Worm (Caenorhabditis elegans) whole organism, L1 larva: ENCODE data around the gene oat-1.

ENCODE experiments used
- C04F5.9 ChIP-seq: sonication (generic microtip); optimal IDR thresholded peaks from 2 replicates; lab custom pipeline; 2016; ENCODE audit warnings: missing genetic modification characterization, missing compliant biosample characterization
- Y116A8C.19 ChIP-seq: sonication (generic microtip); optimal IDR thresholded peaks from 2 replicates; lab custom pipeline; 2016; ENCODE audit warnings: missing compliant biosample characterization, missing genetic modification characterization, borderline replicate concordance
- aha-1 ChIP-seq: fragments of 150-350 bp; optimal IDR thresholded peaks from 2 replicates; lab custom pipeline; 2014; ENCODE audit warnings: missing biosample characterization, missing genetic modification characterization
- alr-1 ChIP-seq: fragments of 200-800 bp; sonication (Bioruptor generic); optimal IDR thresholded peaks from 2 replicates; lab custom pipeline; 2018; ENCODE audit warnings: borderline replicate concordance, mild to moderate bottlenecking, missing genetic modification characterization, missing compliant biosample characterization
- aly-2 ChIP-seq: fragments of 150-350 bp; optimal IDR thresholded peaks from 2 replicates; lab custom pipeline; 2014; ENCODE audit warnings: missing biosample characterization, missing genetic modification characterization
- ama-1 ChIP-seq: fragments of 150-350 bp; optimal IDR thresholded peaks from 2 replicates; lab custom pipeline; 2014
- blmp-1 ChIP-seq: fragments of 150-350 bp; optimal IDR thresholded peaks from 2 replicates; lab custom pipeline; 2014; ENCODE audit warnings: missing biosample characterization, missing genetic modification characterization
- ceh-63 ChIP-seq: fragments of 200-800 bp; sonication (Bioruptor generic); optimal IDR thresholded peaks from 2 replicates; lab custom pipeline; 2018; ENCODE audit warnings: mild to moderate bottlenecking, missing genetic modification characterization, missing compliant biosample characterization
- ceh-90 ChIP-seq: sonication (generic microtip); optimal IDR thresholded peaks from 2 replicates; lab custom pipeline; 2016; ENCODE audit warnings: missing genetic modification characterization, missing compliant biosample characterization
- ces-1 ChIP-seq: fragments of 150-350 bp; optimal IDR thresholded peaks from 2 replicates; lab custom pipeline; 2014; ENCODE audit warnings: missing biosample characterization, missing genetic modification reagents, missing genetic modification characterization
- efl-1 ChIP-seq, 4 experiments: fragments of 150-350 bp; optimal IDR thresholded peaks in 3 of 4; peaks in 1 of 4; 1 replicate in 1 of 4; 2 replicates in 3 of 4; lab custom pipeline; 2014; ENCODE audit warnings: missing biosample characterization in 2 of 4, missing genetic modification characterization in 2 of 4, missing genetic modification reagents in 2 of 4
- efl-3 ChIP-seq: fragments of 200-800 bp; sonication (Bioruptor generic); optimal IDR thresholded peaks from 2 replicates; lab custom pipeline; 2018; ENCODE audit warnings: mild to moderate bottlenecking, missing genetic modification characterization, missing compliant biosample characterization
- egl-27 ChIP-seq, 2 experiments: fragments of 150-350 bp in 1 of 2; sonication (generic microtip); optimal IDR thresholded peaks; 3 replicates each; lab custom pipeline; 2017 to 2018; ENCODE audit warnings: missing biosample characterization in 2 of 2, missing genetic modification characterization in 2 of 2, missing genetic modification reagents in 2 of 2
- elt-2 ChIP-seq: sonication (generic microtip); optimal IDR thresholded peaks from 2 replicates; lab custom pipeline; 2016; ENCODE audit warnings: missing genetic modification characterization, mild to moderate bottlenecking, inconsistent platforms, missing compliant biosample characterization, missing genetic modification reagents
- elt-3 ChIP-seq, 6 experiments: fragments of 150-350 bp in 1 of 6; sonication (generic microtip); optimal IDR thresholded peaks; 2 replicates each; lab custom pipeline; 2017 to 2018; ENCODE audit warnings: missing biosample characterization in 6 of 6, missing genetic modification characterization in 6 of 6, inconsistent platforms in 1 of 6
- grh-1 ChIP-seq: fragments of 200-800 bp; sonication (Bioruptor generic); IDR thresholded peaks from 2 replicates; pipeline ENCODE4 v1.3.6; 2022; ENCODE audit warnings: missing genetic modification reagents, missing genetic modification characterization, missing compliant biosample characterization
- hlh-17 ChIP-seq: fragments of 200-800 bp; sonication (Bioruptor generic); optimal IDR thresholded peaks from 2 replicates; lab custom pipeline; 2018; ENCODE audit warnings: missing genetic modification characterization, mild to moderate bottlenecking, missing compliant biosample characterization, moderate library complexity, borderline replicate concordance
- hlh-4 ChIP-seq: sonication (generic microtip); optimal IDR thresholded peaks from 2 replicates; lab custom pipeline; 2016; ENCODE audit warnings: mild to moderate bottlenecking, missing genetic modification characterization, missing compliant biosample characterization
- irx-1 ChIP-seq: sonication (generic microtip); optimal IDR thresholded peaks from 2 replicates; lab custom pipeline; 2016; ENCODE audit warnings: missing genetic modification characterization, missing compliant biosample characterization
- jun-1 ChIP-seq: fragments of 150-350 bp; optimal IDR thresholded peaks from 2 replicates; lab custom pipeline; 2014; ENCODE audit warnings: missing biosample characterization, missing genetic modification reagents, missing genetic modification characterization
- lin-14 ChIP-seq: fragments of 200-800 bp; sonication (Bioruptor generic); optimal IDR thresholded peaks from 2 replicates; lab custom pipeline; 2018; ENCODE audit warnings: mild to moderate bottlenecking, missing genetic modification characterization, moderate library complexity, missing compliant biosample characterization
- lin-15B ChIP-seq: fragments of 150-350 bp; sonication (generic microtip); optimal IDR thresholded peaks from 3 replicates; lab custom pipeline; 2014; ENCODE audit warnings: missing biosample characterization, missing genetic modification characterization
- lin-35 ChIP-seq, 2 experiments: fragments of 150-350 bp; optimal IDR thresholded peaks; 2 replicates each; lab custom pipeline; 2014; ENCODE audit warnings: missing biosample characterization in 2 of 2, missing genetic modification characterization in 2 of 2, missing genetic modification reagents in 2 of 2
- lin-39 ChIP-seq: fragments of 150-350 bp; optimal IDR thresholded peaks from 2 replicates; lab custom pipeline; 2014; ENCODE audit warnings: missing biosample characterization, missing genetic modification reagents, missing genetic modification characterization
- mab-9 ChIP-seq: fragments of 200-800 bp; sonication (Bioruptor generic); IDR thresholded peaks from 2 replicates; pipeline ENCODE4 v1.3.6; 2022; ENCODE audit warnings: missing genetic modification reagents, missing genetic modification characterization, missing compliant biosample characterization
- mdl-1 ChIP-seq, 2 experiments: fragments of 150-350 bp; optimal IDR thresholded peaks; 2 replicates each; lab custom pipeline; 2014 to 2017; ENCODE audit warnings: missing biosample characterization in 2 of 2, missing genetic modification characterization in 2 of 2, inconsistent platforms in 1 of 2
- mef-2 ChIP-seq: fragments of 150-350 bp; optimal IDR thresholded peaks from 2 replicates; lab custom pipeline; 2014; ENCODE audit warnings: missing biosample characterization, missing genetic modification characterization
- mep-1 ChIP-seq: fragments of 150-350 bp; optimal IDR thresholded peaks from 2 replicates; lab custom pipeline; 2014; ENCODE audit warnings: missing biosample characterization, missing genetic modification characterization
- nhr-11 ChIP-seq: fragments of 150-350 bp; optimal IDR thresholded peaks from 2 replicates; lab custom pipeline; 2014; ENCODE audit warnings: missing biosample characterization, missing genetic modification characterization
- nhr-20 ChIP-seq: sonication (generic microtip); optimal IDR thresholded peaks from 2 replicates; lab custom pipeline; 2016; ENCODE audit warnings: mild to moderate bottlenecking, missing genetic modification characterization, missing compliant biosample characterization
- nhr-237 ChIP-seq: fragments of 150-350 bp; optimal IDR thresholded peaks from 2 replicates; lab custom pipeline; 2014; ENCODE audit warnings: missing biosample characterization, missing genetic modification characterization
- nhr-28 ChIP-seq: fragments of 150-350 bp; optimal IDR thresholded peaks from 2 replicates; lab custom pipeline; 2014; ENCODE audit warnings: missing biosample characterization, missing genetic modification characterization
- nhr-76 ChIP-seq: sonication (generic microtip); optimal IDR thresholded peaks from 2 replicates; lab custom pipeline; 2017; ENCODE audit warnings: missing biosample characterization, missing genetic modification characterization
- nhr-77 ChIP-seq: fragments of 150-350 bp; optimal IDR thresholded peaks from 2 replicates; lab custom pipeline; 2014; ENCODE audit warnings: missing biosample characterization, missing genetic modification characterization
- nhr-85 ChIP-seq: sonication (generic microtip); peaks from one replicate; lab custom pipeline; 2016; ENCODE audit warnings: missing genetic modification characterization, inconsistent platforms, missing compliant biosample characterization
- pag-3 ChIP-seq: sonication (generic microtip); optimal IDR thresholded peaks from 2 replicates; lab custom pipeline; 2017; ENCODE audit warnings: missing genetic modification characterization, mild to moderate bottlenecking, missing compliant biosample characterization, antibody characterized with exemption, borderline replicate concordance; ENCODE audit not compliant: insufficient read depth
- rnt-1 ChIP-seq: sonication (generic microtip); optimal IDR thresholded peaks from 2 replicates; lab custom pipeline; 2016; ENCODE audit warnings: mild to moderate bottlenecking, missing genetic modification characterization, moderate library complexity, missing compliant biosample characterization
- sox-4 ChIP-seq: sonication (generic microtip); optimal IDR thresholded peaks from 2 replicates; lab custom pipeline; 2016; ENCODE audit warnings: missing genetic modification characterization, missing compliant biosample characterization
- sptf-1 ChIP-seq: fragments of 150-350 bp; optimal IDR thresholded peaks from 2 replicates; lab custom pipeline; 2014; ENCODE audit warnings: missing biosample characterization, missing genetic modification characterization
- tlp-1 ChIP-seq: fragments of 150-350 bp; optimal IDR thresholded peaks from 2 replicates; lab custom pipeline; 2014; ENCODE audit warnings: missing biosample characterization, missing genetic modification characterization
- unc-130 ChIP-seq: fragments of 150-350 bp; optimal IDR thresholded peaks from 2 replicates; lab custom pipeline; 2017; ENCODE audit warnings: missing biosample characterization, missing genetic modification characterization, inconsistent platforms
- unc-86 ChIP-seq: sonication (generic microtip); optimal IDR thresholded peaks from 2 replicates; lab custom pipeline; 2016; ENCODE audit warnings: missing genetic modification characterization, missing compliant biosample characterization
- vab-15 ChIP-seq: sonication (generic microtip); optimal IDR thresholded peaks from 2 replicates; lab custom pipeline; 2017; ENCODE audit warnings: missing genotype, mild to moderate bottlenecking, missing genetic modification characterization, missing compliant biosample characterization
- ztf-11 ChIP-seq, 2 experiments: sonication (generic microtip); optimal IDR thresholded peaks; 2 replicates each; lab custom pipeline; 2016 to 2017; ENCODE audit warnings: missing genetic modification characterization in 2 of 2, missing biosample characterization in 1 of 2, missing compliant biosample characterization in 1 of 2

oat-1 gene

ce11 chrIV:8476166-8476565, 3.8 kb upstream of the oat-1 start (continued):
- TF ChIP-seq lin-35 (GFP tag; optimal IDR thresholded peaks at IDR 0.05; lab: Kevin White, UChicago) (no peak), ceh-63 (no peak), aly-2 (tag; lab: Kevin White, UChicago) (no peak), jun-1 (tag; lab: Kevin White, UChicago) (no peak), sptf-1 (no peak), unc-130 (tag; lab: Kevin White, UChicago) (no peak), nhr-76 (no peak), mep-1 (tag; lab: Kevin White, UChicago) (no peak), ceh-90 (no peak), lin-39 (tag; lab: Kevin White, UChicago) (peak; percentile 26), nhr-237 (tag; lab: Kevin White, UChicago) (no peak), ces-1 (GFP tag; lab: Kevin White, UChicago) (no peak), nhr-28 (tag; lab: Kevin White, UChicago) (no peak), unc-86 (tag; lab: Kevin White, UChicago) (no peak), nhr-11 (tag; lab: Kevin White, UChicago) (no peak), vab-15 (tag; lab: Kevin White, UChicago) (no peak), lin-15B (tag; lab: Kevin White, UChicago) (no peak), C04F5.9 (tag; lab: Kevin White, UChicago) (no peak), nhr-85 (no peak), efl-3 (GFP tag; lab: Kevin White, UChicago) (no peak), nhr-77 (tag; lab: Kevin White, UChicago) (no peak), tlp-1 (tag; lab: Kevin White, UChicago) (no peak), Y116A8C.19 (tag; lab: Kevin White, UChicago) (no peak), irx-1 (tag; lab: Kevin White, UChicago) (no peak), rnt-1 (tag; lab: Kevin White, UChicago) (peak; percentile 84), pag-3 (tag; lab: Kevin White, UChicago) (no peak), mab-9 (GFP tag; lab: Robert Waterston, UW) (no peak), blmp-1 (tag; lab: Kevin White, UChicago) (no peak), hlh-17 (GFP tag; lab: Kevin White, UChicago) (no peak), ztf-11 (tag; optimal IDR thresholded peaks at IDR 0.05; lab: Kevin White, UChicago) (no peak), aha-1 (tag; lab: Kevin White, UChicago) (no peak), nhr-20 (peak; percentile 50), elt-2 (no peak), mdl-1 (tag; optimal IDR thresholded peaks at IDR 0.05; lab: Kevin White, UChicago) (peak in 1 of 2 experiments; percentile 17), sox-4 (tag; lab: Kevin White, UChicago) (no peak), hlh-4 (no peak), efl-1 (optimal IDR thresholded peaks at IDR 0.05; lab: Kevin White, UChicago) (peak in 1 of 2 experiments; percentile 20), efl-1 (GFP tag; optimal IDR thresholded peaks at IDR 0.05 in 1 of 2; lab: Kevin White, UChicago) (peak in 1 of 2 experiments; percentile 86), lin-14 (GFP tag; lab: Kevin White, UChicago) (peak; percentile 78), egl-27 (tag; optimal IDR thresholded peaks at IDR 0.05; lab: Kevin White, UChicago) (no peak), alr-1 (tag; lab: Kevin White, UChicago) (no peak), mef-2 (tag; lab: Kevin White, UChicago) (no peak), ama-1 (lab: Kevin White, UChicago) (no peak), elt-3 (tag; optimal IDR thresholded peaks at IDR 0.05; lab: Kevin White, UChicago) (no peak), grh-1 (GFP tag; lab: Robert Waterston, UW) (no peak)
